Fruit fly (Drosophila melanogaster): ENCODE measurements around the gene CG43149.

The CG43149 gene

DNA sequence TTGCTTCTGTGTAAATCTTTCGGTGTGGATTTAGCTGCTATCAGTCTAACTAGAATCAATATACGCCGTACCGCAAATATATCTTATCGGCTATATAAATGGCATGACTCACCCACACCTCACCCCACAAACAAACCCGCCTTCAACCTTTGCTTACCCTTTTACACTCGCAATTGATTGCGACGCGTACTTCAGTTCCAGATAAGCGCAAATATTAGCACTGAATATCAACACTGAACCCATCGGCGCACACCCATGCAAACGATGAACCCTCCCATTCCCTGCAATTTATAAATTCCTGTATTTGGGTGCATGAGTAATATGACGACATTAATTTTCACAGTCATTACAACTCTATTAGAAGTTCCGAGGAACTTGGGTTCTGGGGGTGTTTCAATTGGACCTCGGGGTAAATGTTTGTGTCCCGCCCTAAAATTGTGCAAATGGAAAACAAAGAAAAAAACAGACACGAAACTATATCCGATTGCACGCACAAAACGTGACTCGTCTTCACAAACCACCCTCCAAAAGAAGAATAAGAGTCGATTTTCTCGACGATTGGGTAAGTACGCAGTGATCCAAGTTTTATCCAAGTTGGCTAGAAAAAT, 30.8 kb upstream of the CG43149 start:
- TF ChIP-seq emc (GFP tag; optimal IDR thresholded peaks at IDR 0.05) (no peak), Hr78 (GFP tag; optimal IDR thresholded peaks at IDR 0.05) (peak in 1 of 2 experiments; percentile 10), sug (tag; optimal IDR thresholded peaks at IDR 0.05) (peak; percentile 39), GATAe (GFP tag; conservative IDR thresholded peaks at IDR 0.05) (peak; percentile 72; the same call in 1 of the 2 replicates), Meics (GFP tag; optimal IDR thresholded peaks at IDR 0.05) (peak; percentile 16), slou (GFP tag; optimal IDR thresholded peaks at IDR 0.05) (no peak), caup (GFP tag; optimal IDR thresholded peaks at IDR 0.05; ENCODE audit: severe bottlenecking) (peak; percentile 47), CG18619 (GFP tag; optimal IDR thresholded peaks at IDR 0.05) (peak; percentile 13), CG6683 (GFP tag; optimal IDR thresholded peaks at IDR 0.05) (no peak), nerfin-1 (tag; optimal IDR thresholded peaks at IDR 0.05) (peak; percentile 88), Deaf1 (tag; optimal IDR thresholded peaks at IDR 0.05) (no peak), chm (GFP tag; IDR thresholded peaks at IDR 0.05) (no peak), CG10209 (GFP tag; optimal IDR thresholded peaks at IDR 0.05) (no peak), gce (GFP tag; IDR thresholded peaks at IDR 0.05) (no peak), CG15514 (GFP tag; optimal IDR thresholded peaks at IDR 0.05) (peak; percentile 36), CG2199 (GFP tag; IDR thresholded peaks at IDR 0.05) (0 out of 3 replicates have a peak, but pooled peaks have one; percentile 70), CG12769 (tag; optimal IDR thresholded peaks at IDR 0.05) (peak; percentile 44), kay (GFP tag; optimal IDR thresholded peaks at IDR 0.05) (no peak), Ets65A (GFP tag) (no peak), CG13894 (tag; optimal IDR thresholded peaks at IDR 0.05) (peak; percentile 49), MESR4 (GFP tag; optimal IDR thresholded peaks at IDR 0.05) (no peak), MTF-1 (GFP tag; optimal IDR thresholded peaks at IDR 0.05; ENCODE audit: borderline replicate concordance) (peak; percentile 29), ap (GFP tag; IDR thresholded peaks at IDR 0.05) (no peak), Sry-β (GFP tag; optimal IDR thresholded peaks at IDR 0.05) (no peak), lab (GFP tag; optimal IDR thresholded peaks at IDR 0.05) (peak; percentile 73), CG11456 (GFP tag; IDR thresholded peaks at IDR 0.05) (no peak), peb (GFP tag; IDR thresholded peaks at IDR 0.05) (no peak), CG1832 (GFP tag; optimal IDR thresholded peaks at IDR 0.05) (no peak), Adf1 (GFP tag; IDR thresholded peaks at IDR 0.05) (peak; percentile 42), Ravus (GFP tag; IDR thresholded peaks at IDR 0.05) (no peak), Chrac-16 (GFP tag; optimal IDR thresholded peaks at IDR 0.05) (no peak), CG6813 (GFP tag; optimal IDR thresholded peaks at IDR 0.05) (peak; percentile 44), CG2712 (tag; optimal IDR thresholded peaks at IDR 0.05) (no peak), CG14860 (GFP tag; IDR thresholded peaks at IDR 0.05; ENCODE audit: partially characterized antibody) (no peak), HHEX (GFP tag; optimal IDR thresholded peaks at IDR 0.05) (peak; percentile 36), Kr (GFP tag; optimal IDR thresholded peaks at IDR 0.05) (peak; percentile 4), B-H2 (GFP tag; optimal IDR thresholded peaks at IDR 0.05) (peak; percentile 47), Xrp1 (GFP tag; IDR thresholded peaks at IDR 0.05) (peak; percentile 47; the same call in 1 of the 2 replicates), Fer3 (tag; optimal IDR thresholded peaks at IDR 0.05) (peak; percentile 1), Ptx1 (GFP tag; IDR thresholded peaks at IDR 0.05) (no peak), dpn (GFP tag; optimal IDR thresholded peaks at IDR 0.05) (no peak), CG14441 (GFP tag; IDR thresholded peaks at IDR 0.05) (no peak), eve (GFP tag; optimal IDR thresholded peaks at IDR 0.05) (no peak), CG15601 (tag; optimal IDR thresholded peaks at IDR 0.05) (no peak), YL-1 (GFP tag; optimal IDR thresholded peaks at IDR 0.05) (no peak), CG15479 (GFP tag; optimal IDR thresholded peaks at IDR 0.05) (peak; percentile 60), grn (GFP tag; optimal IDR thresholded peaks at IDR 0.05) (peak; percentile 21), CG7745 (tag; optimal IDR thresholded peaks at IDR 0.05) (no peak), CG17612 (GFP tag; IDR thresholded peaks at IDR 0.05) (no peak)
